Fruit fly (Drosophila melanogaster) whole organism, prepupa: ENCODE results near the gene psh.

Experiments
- Blimp-1 ChIP-seq: fragments of 200-800 bp; sonication (Bioruptor generic); optimal IDR thresholded peaks from 3 replicates; lab custom pipeline; 2017; ENCODE audit warnings: missing biosample characterization, missing genetic modification characterization, mild to moderate bottlenecking, moderate library complexity, missing genetic modification reagents
- CG10631 ChIP-seq: fragments of 200-800 bp; sonication (Bioruptor generic); optimal IDR thresholded peaks from 2 replicates; lab custom pipeline; 2016; ENCODE audit warnings: missing biosample characterization, missing genetic modification characterization
- CG11294 ChIP-seq: fragments of 200-800 bp; sonication (Bioruptor generic); IDR thresholded peaks from 2 replicates; pipeline ENCODE4 v1.3.6; 2022; ENCODE audit warnings: missing biosample characterization, missing genetic modification characterization
- CG11902 ChIP-seq: fragments of 200-800 bp; sonication (Bioruptor generic); optimal IDR thresholded peaks from 3 replicates; lab custom pipeline; 2016; ENCODE audit warnings: missing biosample characterization, missing genetic modification characterization
- CG1621 ChIP-seq: fragments of 200-800 bp; sonication (Bioruptor generic); optimal IDR thresholded peaks from 3 replicates; lab custom pipeline; 2018; ENCODE audit warnings: missing biosample characterization, mild to moderate bottlenecking, missing genetic modification characterization
- CG16779 ChIP-seq: fragments of 200-800 bp; sonication (Bioruptor generic); optimal IDR thresholded peaks from 3 replicates; lab custom pipeline; 2017; ENCODE audit warnings: missing biosample characterization, mild to moderate bottlenecking, missing genetic modification characterization
- CG31627 ChIP-seq: fragments of 200-800 bp; sonication (Bioruptor generic); optimal IDR thresholded peaks from 3 replicates; lab custom pipeline; 2016; ENCODE audit warnings: missing biosample characterization, missing genetic modification characterization
- CG34406 ChIP-seq: fragments of 200-800 bp; sonication (Bioruptor generic); optimal IDR thresholded peaks from 3 replicates; lab custom pipeline; 2016; ENCODE audit warnings: missing biosample characterization, missing genetic modification characterization
- CG3919 ChIP-seq: fragments of 200-800 bp; sonication (Bioruptor generic); optimal IDR thresholded peaks from 3 replicates; lab custom pipeline; 2016; ENCODE audit warnings: missing biosample characterization, missing genetic modification characterization
- CG4318 ChIP-seq: fragments of 200-800 bp; sonication (Bioruptor generic); optimal IDR thresholded peaks from 3 replicates; lab custom pipeline; 2017; ENCODE audit warnings: missing biosample characterization, mild to moderate bottlenecking, missing genetic modification characterization
- CG6163 ChIP-seq: fragments of 200-800 bp; sonication (Bioruptor generic); IDR thresholded peaks from 3 replicates; pipeline ENCODE4 v1.3.6; 2022; ENCODE audit warnings: missing biosample characterization, missing genetic modification characterization
- CG6854 ChIP-seq: fragments of 200-800 bp; sonication (Bioruptor generic); optimal IDR thresholded peaks from 2 replicates; lab custom pipeline; 2017; ENCODE audit warnings: missing biosample characterization, mild to moderate bottlenecking, missing genetic modification characterization
- CG7368 ChIP-seq: fragments of 200-800 bp; sonication (Bioruptor generic); optimal IDR thresholded peaks from 3 replicates; lab custom pipeline; 2016; ENCODE audit warnings: missing biosample characterization, missing genetic modification characterization
- CG8119 ChIP-seq: fragments of 200-800 bp; sonication (Bioruptor generic); IDR thresholded peaks from 3 replicates; pipeline ENCODE4 v1.3.6; 2022; ENCODE audit warnings: missing biosample characterization, missing genetic modification characterization
- CG9139 ChIP-seq: fragments of 200-800 bp; sonication (Bioruptor generic); optimal IDR thresholded peaks from 3 replicates; lab custom pipeline; 2017; ENCODE audit warnings: missing biosample characterization, mild to moderate bottlenecking, missing genetic modification characterization
- Eip78C ChIP-seq: fragments of 200-800 bp; sonication (Bioruptor generic); peaks from one replicate; lab custom pipeline; 2016; ENCODE audit warnings: missing biosample characterization, missing genetic modification characterization
- Ets21C ChIP-seq: fragments of 200-800 bp; sonication (Bioruptor generic); optimal IDR thresholded peaks from 3 replicates; lab custom pipeline; 2016; ENCODE audit warnings: missing biosample characterization, missing genetic modification characterization
- Ets96B ChIP-seq: fragments of 200-800 bp; optimal IDR thresholded peaks from 2 replicates; lab custom pipeline; 2019; ENCODE audit warnings: missing biosample characterization, mild to moderate bottlenecking, missing genetic modification characterization, moderate library complexity
- Gug ChIP-seq: fragments of 200-800 bp; sonication (Bioruptor generic); IDR thresholded peaks from 2 replicates; pipeline ENCODE4 v1.3.6; 2022; ENCODE audit warnings: missing biosample characterization, missing genetic modification characterization
- Hr39 ChIP-seq: fragments of 200-800 bp; sonication (Bioruptor generic); optimal IDR thresholded peaks from 2 replicates; lab custom pipeline; 2016; ENCODE audit warnings: missing biosample characterization, missing genetic modification characterization
- Hr4 ChIP-seq: fragments of 200-800 bp; sonication (Bioruptor generic); optimal IDR thresholded peaks from 3 replicates; lab custom pipeline; 2016; ENCODE audit warnings: missing biosample characterization, missing genetic modification characterization
- Lpt ChIP-seq: fragments of 200-800 bp; sonication (Bioruptor generic); optimal IDR thresholded peaks from 3 replicates; lab custom pipeline; 2016; ENCODE audit warnings: missing biosample characterization, missing genetic modification characterization
- OdsH ChIP-seq: fragments of 200-800 bp; sonication (Bioruptor generic); optimal IDR thresholded peaks from 3 replicates; lab custom pipeline; 2016; ENCODE audit warnings: missing biosample characterization, missing genetic modification characterization
- Sox14 ChIP-seq: fragments of 200-800 bp; sonication (Bioruptor generic); optimal IDR thresholded peaks from 3 replicates; lab custom pipeline; 2016; ENCODE audit warnings: missing biosample characterization, missing genetic modification characterization
- Sox15 ChIP-seq: fragments of 200-800 bp; sonication (Bioruptor generic); optimal IDR thresholded peaks from 3 replicates; lab custom pipeline; 2016; ENCODE audit warnings: missing biosample characterization, missing genetic modification characterization
- achi ChIP-seq: fragments of 200-800 bp; sonication (Bioruptor generic); optimal IDR thresholded peaks from 3 replicates; lab custom pipeline; 2016; ENCODE audit warnings: missing biosample characterization, missing genetic modification characterization
- acj6 ChIP-seq: fragments of 200-800 bp; sonication (Bioruptor generic); optimal IDR thresholded peaks from 3 replicates; lab custom pipeline; 2016; ENCODE audit warnings: missing biosample characterization, missing genetic modification characterization
- cyc ChIP-seq: fragments of 200-800 bp; sonication (Bioruptor generic); optimal IDR thresholded peaks from 3 replicates; lab custom pipeline; 2016; ENCODE audit warnings: missing biosample characterization, missing genetic modification characterization
- eg ChIP-seq: fragments of 200-800 bp; sonication (Bioruptor generic); IDR thresholded peaks from 3 replicates; pipeline ENCODE4 v1.3.6; 2022; ENCODE audit warnings: missing biosample characterization, missing genetic modification characterization
- esn ChIP-seq: fragments of 200-800 bp; sonication (Bioruptor generic); optimal IDR thresholded peaks from 2 replicates; lab custom pipeline; 2016; ENCODE audit warnings: missing biosample characterization, mild to moderate bottlenecking, missing genetic modification characterization, moderate library complexity
- fd59A ChIP-seq: fragments of 200-800 bp; sonication (Bioruptor generic); optimal IDR thresholded peaks from 2 replicates; lab custom pipeline; 2017; ENCODE audit warnings: missing biosample characterization, mild to moderate bottlenecking, missing genetic modification characterization, missing genetic modification reagents
- fkh ChIP-seq: fragments of 200-800 bp; sonication (Bioruptor generic); optimal IDR thresholded peaks from 3 replicates; lab custom pipeline; 2017; ENCODE audit warnings: missing biosample characterization, mild to moderate bottlenecking, missing genetic modification characterization, moderate library complexity
- spab ChIP-seq: fragments of 200-800 bp; sonication (Bioruptor generic); optimal IDR thresholded peaks from 2 replicates; lab custom pipeline; 2017; ENCODE audit warnings: missing biosample characterization, mild to moderate bottlenecking, missing genetic modification characterization, missing genetic modification reagents
- svp ChIP-seq: fragments of 200-800 bp; sonication (Bioruptor generic); peaks from one replicate; lab custom pipeline; 2016; ENCODE audit warnings: missing biosample characterization, missing genetic modification characterization
- topi ChIP-seq: fragments of 200-800 bp; sonication (Bioruptor generic); optimal IDR thresholded peaks from 3 replicates; lab custom pipeline; 2016; ENCODE audit warnings: missing biosample characterization, missing genetic modification characterization
- vri ChIP-seq: fragments of 200-800 bp; sonication (Bioruptor generic); optimal IDR thresholded peaks from 3 replicates; lab custom pipeline; 2016; ENCODE audit warnings: missing biosample characterization, mild to moderate bottlenecking, missing genetic modification characterization

psh gene

dm6 chrX:18479307-18480134 lies 7.2 kb downstream of the psh start, which contains the start of gene CG32547 (continued):
- peak; percentile 2 for TF ChIP-seq Ets96B (tag; lab: Kevin White, UChicago)

- TF ChIP-seq CG11902: no peak
- no peak for TF ChIP-seq Sox15
- TF ChIP-seq CG8119: no peak
- no peak for TF ChIP-seq spab (GFP tag; lab: Kevin White, UChicago)
- TF ChIP-seq Eip78C (GFP tag; lab: Kevin White, UChicago): no peak
- no peak for TF ChIP-seq CG6854 (GFP tag; lab: Kevin White, UChicago)
- no peak for TF ChIP-seq topi (GFP tag; lab: Kevin White, UChicago)
- no peak for TF ChIP-seq fd59A
Measured at dm6 chrX:18467881-18468280, 18.8 kb downstream of the psh start.

- TF ChIP-seq achi (GFP tag; lab: Kevin White, UChicago): no peak
- no peak for TF ChIP-seq CG16779 (tag; lab: Kevin White, UChicago)
- no peak for TF ChIP-seq Blimp-1 (GFP tag; lab: Kevin White, UChicago)
- TF ChIP-seq acj6 (GFP tag; lab: Kevin White, UChicago): no peak
- no peak for TF ChIP-seq CG4318 (GFP tag; lab: Kevin White, UChicago)
- TF ChIP-seq CG10631 (GFP tag; lab: Kevin White, UChicago): no peak
- TF ChIP-seq CG3919 (GFP tag; lab: Kevin White, UChicago): no peak
Measured at dm6 chrX:18460318-18460717, 26.4 kb downstream of the psh start, which contains the start of gene CG43843. Gene CG43843, minus strand, starts transcription at chrX:18460418.

- TF ChIP-seq CG3919 (GFP tag; lab: Kevin White, UChicago): no peak
- TF ChIP-seq Sox14: no peak
- TF ChIP-seq svp (GFP tag; lab: Kevin White, UChicago): peak; percentile 44
- no peak for TF ChIP-seq CG11294 (GFP tag; lab: Robert Waterston, UW)
Measured at dm6 chrX:18452717-18453116, 34.0 kb downstream of the psh start.

- TF ChIP-seq topi (GFP tag; lab: Kevin White, UChicago) (no peak), Ets21C (no peak), vri (GFP tag; lab: Kevin White, UChicago) (no peak), fkh (GFP tag; lab: Kevin White, UChicago) (no peak), spab (GFP tag; lab: Kevin White, UChicago) (no peak), CG10631 (GFP tag; lab: Kevin White, UChicago) (no peak), cyc (GFP tag; lab: Kevin White, UChicago) (no peak), CG6163 (GFP tag; lab: Robert Waterston, UW) (no peak), Eip78C (GFP tag; lab: Kevin White, UChicago) (no peak), achi (GFP tag; lab: Kevin White, UChicago) (no peak), CG1621 (no peak), CG6854 (GFP tag; lab: Kevin White, UChicago) (no peak), CG11902 (no peak), Lpt (GFP tag; lab: Kevin White, UChicago) (no peak), CG31627 (GFP tag; lab: Kevin White, UChicago) (no peak), Ets96B (tag; lab: Kevin White, UChicago) (no peak)
Measured at dm6 chrX:18440481-18440880, 46.2 kb downstream of the psh start, which contains the start of gene CG32548. Gene CG32548, minus strand, starts transcription at chrX:18440581.

dm6 chrX:18439367-18439766 lies 47.4 kb downstream of the psh start, which contains the start of gene CG43841:
Gene CG43841, plus strand, starts transcription at chrX:18439667.
- TF ChIP-seq esn (GFP tag; lab: Kevin White, UChicago) (no peak), Hr4 (GFP tag; lab: Kevin White, UChicago) (no peak), CG4318 (GFP tag; lab: Kevin White, UChicago) (no peak), CG7368 (GFP tag; lab: Kevin White, UChicago) (no peak), CG9139 (no peak), Eip78C (GFP tag; lab: Kevin White, UChicago) (no peak), CG34406 (GFP tag; lab: Kevin White, UChicago) (no peak), topi (GFP tag; lab: Kevin White, UChicago) (no peak), OdsH (no peak), eg (no peak), Hr39 (no peak), Gug (GFP tag; lab: Robert Waterston, UW) (no peak)
